Worm (Caenorhabditis elegans) whole organism, L4 larva: ENCODE results near the gene max-2.
A peak's percentile ranks its signal among the peaks of the same experiment; 100 is the strongest.

ENCODE experiments used
- Y5F2A.4 ChIP-seq: fragments of 200-800 bp; sonication (Bioruptor generic); optimal IDR thresholded peaks from 2 replicates; lab custom pipeline; 2018; ENCODE audit warnings: mild to moderate bottlenecking, missing genetic modification characterization, missing compliant biosample characterization
- ZK337.2 ChIP-seq: fragments of 200-800 bp; sonication (Bioruptor generic); IDR thresholded peaks from 2 replicates; pipeline ENCODE4 v1.3.6; 2022; ENCODE audit warnings: missing genetic modification reagents, missing genetic modification characterization, missing compliant biosample characterization
- aha-1 ChIP-seq: fragments of 150-350 bp; peaks from one replicate; lab custom pipeline; 2014; ENCODE audit warnings: missing biosample characterization, missing genetic modification characterization
- aly-2 ChIP-seq: sonication (generic microtip); optimal IDR thresholded peaks from 2 replicates; lab custom pipeline; 2018; ENCODE audit warnings: missing biosample characterization, missing genetic modification characterization
- ceh-32 ChIP-seq: sonication (generic microtip); optimal IDR thresholded peaks from 2 replicates; lab custom pipeline; 2016; ENCODE audit warnings: mild to moderate bottlenecking, missing genetic modification characterization, missing compliant biosample characterization; ENCODE audit not compliant: poor library complexity
- ces-1 ChIP-seq: fragments of 150-350 bp; sonication (generic microtip); optimal IDR thresholded peaks from 4 replicates; lab custom pipeline; 2014; ENCODE audit warnings: missing biosample characterization, missing genetic modification reagents, missing genetic modification characterization
- daf-19 ChIP-seq: fragments of 200-800 bp; sonication (Bioruptor generic); conservative IDR thresholded peaks from 2 replicates; pipeline ENCODE4 v1.3.6; 2022; ENCODE audit warnings: missing genetic modification characterization, missing compliant biosample characterization
- dmd-6 ChIP-seq: fragments of 200-800 bp; sonication (Bioruptor generic); IDR thresholded peaks from 2 replicates; pipeline ENCODE4 v1.3.6; 2022; ENCODE audit warnings: missing genetic modification reagents, missing genetic modification characterization, missing compliant biosample characterization
- dmd-8 ChIP-seq: fragments of 200-800 bp; sonication (Bioruptor generic); IDR thresholded peaks from 2 replicates; pipeline ENCODE4 v1.3.6; 2022; ENCODE audit warnings: missing genetic modification characterization, missing compliant biosample characterization
- dve-1 ChIP-seq: sonication (generic microtip); optimal IDR thresholded peaks from 2 replicates; lab custom pipeline; 2017; ENCODE audit warnings: antibody characterized with exemption, mild to moderate bottlenecking, missing genetic modification characterization, missing compliant biosample characterization; ENCODE audit not compliant: insufficient read depth
- fkh-10 ChIP-seq: fragments of 150-350 bp; optimal IDR thresholded peaks from 2 replicates; lab custom pipeline; 2014; ENCODE audit warnings: missing biosample characterization, missing genetic modification reagents, missing genetic modification characterization
- gei-8 ChIP-seq: fragments of 200-800 bp; sonication (Bioruptor generic); optimal IDR thresholded peaks from 2 replicates; lab custom pipeline; 2018; ENCODE audit warnings: mild to moderate bottlenecking, missing genetic modification characterization, missing compliant biosample characterization
- lin-13 ChIP-seq: fragments of 150-350 bp; optimal IDR thresholded peaks from 2 replicates; lab custom pipeline; 2014; ENCODE audit warnings: missing biosample characterization, missing genetic modification reagents, missing genetic modification characterization
- lin-15B ChIP-seq: fragments of 150-350 bp; sonication (generic microtip); optimal IDR thresholded peaks from 3 replicates; lab custom pipeline; 2014; ENCODE audit warnings: missing biosample characterization, missing genetic modification characterization
- lin-38 ChIP-seq: fragments of 200-800 bp; sonication (Bioruptor generic); IDR thresholded peaks from 2 replicates; pipeline ENCODE4 v1.3.6; 2022; ENCODE audit warnings: missing genetic modification reagents, missing genetic modification characterization, missing compliant biosample characterization
- lsy-2 ChIP-seq, 2 experiments: fragments of 150-350 bp in 1 of 2; sonication (generic microtip) in 1 of 2; optimal IDR thresholded peaks; 2 replicates each; lab custom pipeline; 2014 to 2017; ENCODE audit warnings: missing biosample characterization in 2 of 2, missing genetic modification characterization in 2 of 2
- madf-9 ChIP-seq: fragments of 200-800 bp; sonication (Bioruptor generic); conservative IDR thresholded peaks from 2 replicates; pipeline ENCODE4 v1.3.6; 2022; ENCODE audit warnings: missing genetic modification reagents, missing genetic modification characterization, missing compliant biosample characterization
- mdl-1 ChIP-seq, 2 experiments: fragments of 150-350 bp in 1 of 2; sonication (generic microtip) in 1 of 2; optimal IDR thresholded peaks; 2 replicates each; lab custom pipeline; 2014 to 2017; ENCODE audit warnings: missing biosample characterization in 2 of 2, missing genetic modification characterization in 2 of 2
- mes-2 ChIP-seq: sonication (generic microtip); optimal IDR thresholded peaks from 2 replicates; lab custom pipeline; 2016; ENCODE audit warnings: missing genotype, mild to moderate bottlenecking, missing genetic modification characterization, missing compliant biosample characterization; ENCODE audit not compliant: poor library complexity, severe bottlenecking
- mxl-3 ChIP-seq: fragments of 200-800 bp; sonication (Bioruptor generic); optimal IDR thresholded peaks from 2 replicates; lab custom pipeline; 2018; ENCODE audit warnings: mild to moderate bottlenecking, missing genetic modification characterization, missing compliant biosample characterization
- nhr-102 ChIP-seq: sonication (generic microtip); optimal IDR thresholded peaks from 2 replicates; lab custom pipeline; 2016; ENCODE audit warnings: mild to moderate bottlenecking, missing genetic modification characterization, moderate library complexity, missing compliant biosample characterization
- nhr-11 ChIP-seq: fragments of 150-350 bp; optimal IDR thresholded peaks from 2 replicates; lab custom pipeline; 2014; ENCODE audit warnings: missing biosample characterization, missing genetic modification characterization
- nhr-111 ChIP-seq: fragments of 200-800 bp; sonication (Bioruptor generic); optimal IDR thresholded peaks from 2 replicates; lab custom pipeline; 2018; ENCODE audit warnings: mild to moderate bottlenecking, missing genetic modification characterization, missing compliant biosample characterization
- nhr-237 ChIP-seq: sonication (generic microtip); optimal IDR thresholded peaks from 2 replicates; lab custom pipeline; 2017; ENCODE audit warnings: missing biosample characterization, missing genetic modification characterization
- nhr-25 ChIP-seq: sonication (generic microtip); optimal IDR thresholded peaks from 2 replicates; lab custom pipeline; 2017; ENCODE audit warnings: missing genetic modification characterization, mild to moderate bottlenecking, missing compliant biosample characterization, antibody characterized with exemption, moderate library complexity, borderline replicate concordance; ENCODE audit not compliant: insufficient read depth
- nhr-28 ChIP-seq: fragments of 150-350 bp; optimal IDR thresholded peaks from 2 replicates; lab custom pipeline; 2014; ENCODE audit warnings: missing biosample characterization, missing genetic modification characterization
- nhr-48 ChIP-seq: sonication (generic microtip); optimal IDR thresholded peaks from 2 replicates; lab custom pipeline; 2016; ENCODE audit warnings: mild to moderate bottlenecking, missing genetic modification characterization, missing compliant biosample characterization
- nhr-6 ChIP-seq: fragments of 150-350 bp; optimal IDR thresholded peaks from 2 replicates; lab custom pipeline; 2014; ENCODE audit warnings: missing biosample characterization, missing genetic modification characterization
- nhr-77 ChIP-seq: fragments of 150-350 bp; optimal IDR thresholded peaks from 2 replicates; lab custom pipeline; 2014; ENCODE audit warnings: missing biosample characterization, missing genetic modification characterization
- pha-4 ChIP-seq, 2 experiments: fragments of 150-350 bp in 1 of 2; fragments of 200-800 bp in 1 of 2; sonication (Bioruptor generic) in 1 of 2; IDR thresholded peaks in 1 of 2; optimal IDR thresholded peaks in 1 of 2; 2 replicates each; pipeline versions ENCODE4 v1.3.6 to Lab custom; 2014 to 2022; ENCODE audit warnings: missing genetic modification characterization in 2 of 2, missing genetic modification reagents in 2 of 2, missing biosample characterization in 1 of 2, missing compliant biosample characterization in 1 of 2
- php-3 ChIP-seq: fragments of 200-800 bp; sonication (Bioruptor generic); IDR thresholded peaks from 2 replicates; pipeline ENCODE4 v1.3.6; 2022; ENCODE audit warnings: missing genetic modification reagents, missing genetic modification characterization, missing compliant biosample characterization
- pqm-1 ChIP-seq: sonication (generic microtip); optimal IDR thresholded peaks from 2 replicates; lab custom pipeline; 2017; ENCODE audit warnings: missing biosample characterization, missing genetic modification characterization
- sdz-12 ChIP-seq: fragments of 200-800 bp; sonication (Bioruptor generic); optimal IDR thresholded peaks from 2 replicates; lab custom pipeline; 2018; ENCODE audit warnings: mild to moderate bottlenecking, missing genetic modification characterization, missing compliant biosample characterization
- set-16 ChIP-seq: fragments of 200-800 bp; sonication (Bioruptor generic); IDR thresholded peaks from 2 replicates; pipeline ENCODE4 v1.3.6; 2022; ENCODE audit warnings: missing genetic modification reagents, missing genetic modification characterization, missing compliant biosample characterization
- snpc-4 ChIP-seq: fragments of 150-350 bp; optimal IDR thresholded peaks from 2 replicates; lab custom pipeline; 2014; ENCODE audit warnings: missing biosample characterization, missing genetic modification characterization
- spr-1 ChIP-seq: sonication (generic microtip); optimal IDR thresholded peaks from 2 replicates; lab custom pipeline; 2016; ENCODE audit warnings: mild to moderate bottlenecking, missing genetic modification characterization, missing compliant biosample characterization
- spr-3 ChIP-seq: fragments of 200-800 bp; sonication (Bioruptor generic); optimal IDR thresholded peaks from 2 replicates; lab custom pipeline; 2018; ENCODE audit warnings: mild to moderate bottlenecking, missing genetic modification characterization, missing compliant biosample characterization
- unc-62 ChIP-seq, 3 experiments: fragments of 150-350 bp in 1 of 3; sonication (generic microtip); optimal IDR thresholded peaks in 2 of 3; peaks in 1 of 3; 1 replicate in 1 of 3; 2 replicates in 2 of 3; lab custom pipeline; 2014 to 2017; ENCODE audit warnings: missing biosample characterization in 3 of 3, missing genetic modification characterization in 3 of 3, missing genetic modification reagents in 3 of 3, missing genotype in 1 of 3
- zag-1 ChIP-seq: fragments of 150-350 bp; optimal IDR thresholded peaks from 2 replicates; lab custom pipeline; 2014; ENCODE audit warnings: missing biosample characterization, missing genetic modification characterization
- zfp-2 ChIP-seq: sonication (generic microtip); optimal IDR thresholded peaks from 2 replicates; lab custom pipeline; 2016; ENCODE audit warnings: mild to moderate bottlenecking, missing genetic modification characterization, missing compliant biosample characterization

max-2 gene

ce11 chrII:12990964-12991593 is 34.6 kb downstream of the max-2 start:
- TF ChIP-seq aly-2 (tag; lab: Kevin White, UChicago) (no peak), unc-62 (GFP tag; optimal IDR thresholded peaks at IDR 0.05 in 1 of 2; lab: Kevin White, UChicago) (peak in 1 of 2 experiments; percentile 52), unc-62 (tag; optimal IDR thresholded peaks at IDR 0.05; lab: Kevin White, UChicago) (no peak)

- TF ChIP-seq lin-13 (no peak), ZK337.2 (no peak), nhr-6 (tag; lab: Kevin White, UChicago) (no peak), nhr-77 (no peak), pqm-1 (no peak), ceh-32 (no peak), snpc-4 (tag; lab: Kevin White, UChicago) (no peak), daf-19 (GFP tag; lab: Robert Waterston, UW) (0 out of 2 replicates have a peak, but pooled peaks have one; percentile 22), aha-1 (tag; lab: Kevin White, UChicago) (peak; percentile 86), unc-62 (GFP tag; optimal IDR thresholded peaks at IDR 0.05 in 1 of 2; lab: Kevin White, UChicago) (no peak), unc-62 (tag; optimal IDR thresholded peaks at IDR 0.05; lab: Kevin White, UChicago) (no peak), zag-1 (tag; lab: Kevin White, UChicago) (no peak), gei-8 (no peak), pha-4 (GFP tag; IDR thresholded peaks at IDR 0.05; lab: Robert Waterston, UW) (no peak), pha-4 (tag; optimal IDR thresholded peaks at IDR 0.05; lab: Kevin White, UChicago) (no peak), spr-1 (no peak)
Observed at ce11 chrII:12990191-12990590, 35.5 kb downstream of the max-2 start.

- TF ChIP-seq lsy-2 (tag; optimal IDR thresholded peaks at IDR 0.05; lab: Kevin White, UChicago) (no peak), pqm-1 (no peak), unc-62 (GFP tag; optimal IDR thresholded peaks at IDR 0.05 in 1 of 2; lab: Kevin White, UChicago) (peak in 1 of 2 experiments; percentile 92), unc-62 (tag; optimal IDR thresholded peaks at IDR 0.05; lab: Kevin White, UChicago) (no peak), ces-1 (GFP tag; lab: Kevin White, UChicago) (no peak), dmd-6 (GFP tag; lab: Robert Waterston, UW) (no peak), mes-2 (tag; lab: Kevin White, UChicago) (no peak), fkh-10 (GFP tag; lab: Kevin White, UChicago) (no peak), set-16 (peak; percentile 85)
Observed at ce11 chrII:12987799-12988198, 37.8 kb downstream of the max-2 start.

ce11 chrII:12985813-12986212 is 39.8 kb downstream of the max-2 start:
- TF ChIP-seq sdz-12 (GFP tag; lab: Kevin White, UChicago), result no peak
- TF ChIP-seq php-3 (GFP tag; lab: Robert Waterston, UW), result no peak
- TF ChIP-seq set-16, result no peak
- TF ChIP-seq nhr-28 (tag; lab: Kevin White, UChicago), result no peak
- TF ChIP-seq mes-2 (tag; lab: Kevin White, UChicago), result no peak
- TF ChIP-seq spr-3 (GFP tag; lab: Kevin White, UChicago), result no peak
- no peak for TF ChIP-seq mdl-1 (tag; optimal IDR thresholded peaks at IDR 0.05; lab: Kevin White, UChicago)
- no peak for TF ChIP-seq nhr-111
- TF ChIP-seq nhr-11 (tag; lab: Kevin White, UChicago), result no peak
- no peak for TF ChIP-seq ZK337.2
- no peak for TF ChIP-seq lin-38 (GFP tag; lab: Robert Waterston, UW)

- no peak for TF ChIP-seq nhr-102 (tag; lab: Kevin White, UChicago)
- no peak for TF ChIP-seq ceh-32
- TF ChIP-seq nhr-48 (tag; lab: Kevin White, UChicago), result no peak
- no peak for TF ChIP-seq mes-2 (tag; lab: Kevin White, UChicago)
- TF ChIP-seq dve-1, result no peak
- TF ChIP-seq lin-15B, result no peak
- no peak for TF ChIP-seq madf-9 (GFP tag; lab: Robert Waterston, UW)
- TF ChIP-seq zfp-2 (tag; lab: Kevin White, UChicago), result no peak
- TF ChIP-seq nhr-237, result no peak
- TF ChIP-seq mxl-3 (GFP tag; lab: Kevin White, UChicago), result no peak
- no peak for TF ChIP-seq Y5F2A.4
- no peak for TF ChIP-seq nhr-25 (tag; lab: Kevin White, UChicago)
- no peak for TF ChIP-seq spr-1
- no peak for TF ChIP-seq dmd-8 (GFP tag; lab: Robert Waterston, UW)
- TF ChIP-seq pha-4 (GFP tag; IDR thresholded peaks at IDR 0.05; lab: Robert Waterston, UW), result no peak
- TF ChIP-seq pha-4 (tag; optimal IDR thresholded peaks at IDR 0.05; lab: Kevin White, UChicago), result no peak
Observed at ce11 chrII:12984709-12985108, 40.9 kb downstream of the max-2 start.
